Comparison of ENCODE assay signal across 1 fruit fly cellular context in the genomic region with DNA sequence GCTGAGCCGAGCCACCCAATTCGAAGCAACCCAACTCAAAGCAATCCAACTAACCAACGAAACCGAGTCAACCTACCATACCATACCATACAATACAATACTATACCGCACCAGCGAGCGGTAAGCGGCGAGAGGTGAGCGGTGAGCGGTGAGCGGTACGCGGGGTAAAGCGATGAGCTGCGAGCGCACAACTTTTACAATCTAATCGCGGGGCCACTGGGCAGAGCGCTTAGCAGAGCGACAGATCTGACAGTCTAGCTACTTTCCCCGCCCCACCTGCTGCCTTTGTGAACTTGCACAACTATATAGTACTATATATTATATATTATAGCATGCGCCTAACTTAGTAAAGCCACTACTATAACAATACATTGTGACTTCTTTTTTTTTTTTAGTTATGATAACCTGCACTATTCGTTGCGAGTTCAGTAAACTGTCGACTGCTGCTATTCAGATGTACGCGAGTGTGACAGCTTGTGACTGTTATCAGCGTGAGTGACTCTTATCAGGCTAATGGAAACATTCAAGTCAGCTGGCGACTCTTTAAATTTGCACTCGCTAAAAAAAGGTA.
TF ChIP-seq lines count a peak whose summit lies in the region.

No protein-coding gene starts in this region.

TF ChIP-seq in whole organism, embryonic, 481 proteins besides CTCF, POLR2A, EP300 and RAD21 (continued from another document):
- TF ChIP-seq CG17328 (GFP tag; IDR thresholded peaks at IDR 0.05; lab: Robert Waterston, UW) (peak; percentile 67), CG4360 (GFP tag; IDR thresholded peaks at IDR 0.05; lab: Robert Waterston, UW) (no peak), nerfin-1 (tag; optimal IDR thresholded peaks at IDR 0.05; lab: Kevin White, UChicago) (no peak), CG4730 (GFP tag; IDR thresholded peaks at IDR 0.05; lab: Robert Waterston, UW) (no peak), CG1647 (GFP tag; optimal IDR thresholded peaks at IDR 0.05; lab: Kevin White, UChicago) (no peak), CG7928 (GFP tag; optimal IDR thresholded peaks at IDR 0.05; lab: Kevin White, UChicago) (peak; percentile 23), Nf-YB (GFP tag; optimal IDR thresholded peaks at IDR 0.05; lab: Kevin White, UChicago) (no peak), CG6683 (GFP tag; optimal IDR thresholded peaks at IDR 0.05; lab: Kevin White, UChicago) (peak; percentile 24), lov (optimal IDR thresholded peaks at IDR 0.05; lab: Kevin White, UChicago) (no peak), lov (GFP tag; IDR thresholded peaks at IDR 0.05; lab: Robert Waterston, UW) (no peak), E2f2 (GFP tag; IDR thresholded peaks at IDR 0.05; lab: Robert Waterston, UW) (no peak), dati (GFP tag; IDR thresholded peaks at IDR 0.05; lab: Robert Waterston, UW) (no peak), Jarid2 (GFP tag; optimal IDR thresholded peaks at IDR 0.05; lab: Kevin White, UChicago) (no peak), salm (tag; optimal IDR thresholded peaks at IDR 0.05; lab: Kevin White, UChicago) (no peak), Dp (GFP tag; optimal IDR thresholded peaks at IDR 0.05; lab: Kevin White, UChicago) (no peak), zen (tag; optimal IDR thresholded peaks at IDR 0.05; lab: Kevin White, UChicago) (no peak), CG17186 (GFP tag; optimal IDR thresholded peaks at IDR 0.05; lab: Kevin White, UChicago) (no peak), Vsx1 (GFP tag; optimal IDR thresholded peaks at IDR 0.05; lab: Kevin White, UChicago) (peak; percentile 87), CG3847 (GFP tag; IDR thresholded peaks at IDR 0.05; lab: Robert Waterston, UW) (0 out of 2 replicates have a peak, but pooled peaks have one; percentile 16), wdn (GFP tag; IDR thresholded peaks at IDR 0.05; lab: Robert Waterston, UW) (no peak), ttk (GFP tag; IDR thresholded peaks at IDR 0.05; lab: Robert Waterston, UW) (no peak), HHEX (GFP tag; optimal IDR thresholded peaks at IDR 0.05; lab: Kevin White, UChicago) (no peak), CG5245 (GFP tag; optimal IDR thresholded peaks at IDR 0.05; lab: Kevin White, UChicago) (no peak), sens (GFP tag; lab: Kevin White, UChicago) (peak; percentile 50), cato (GFP tag; optimal IDR thresholded peaks at IDR 0.05; lab: Kevin White, UChicago; ENCODE audit: borderline replicate concordance) (no peak), scrt (GFP tag; optimal IDR thresholded peaks at IDR 0.05; lab: Kevin White, UChicago) (peak; percentile 40), Drgx (GFP tag; IDR thresholded peaks at IDR 0.05; lab: Robert Waterston, UW) (peak; percentile 47; the same call in 1 of the 2 replicates), tap (tag; optimal IDR thresholded peaks at IDR 0.05; lab: Kevin White, UChicago) (no peak), CoRest (tag; optimal IDR thresholded peaks at IDR 0.05; lab: Kevin White, UChicago) (peak; percentile 18), ewg (GFP tag; optimal IDR thresholded peaks at IDR 0.05; lab: Kevin White, UChicago) (no peak), sr (GFP tag; IDR thresholded peaks at IDR 0.05; lab: Robert Waterston, UW) (no peak), HmgD (GFP tag; optimal IDR thresholded peaks at IDR 0.05; lab: Kevin White, UChicago) (no peak), CG18011 (GFP tag; optimal IDR thresholded peaks at IDR 0.05; lab: Kevin White, UChicago) (no peak), CG17829 (tag; optimal IDR thresholded peaks at IDR 0.05; lab: Kevin White, UChicago) (no peak), Six4 (GFP tag; optimal IDR thresholded peaks at IDR 0.05; lab: Kevin White, UChicago) (peak; percentile 9), dimm (GFP tag; IDR thresholded peaks at IDR 0.05; lab: Robert Waterston, UW) (no peak), gfzf (GFP tag; optimal IDR thresholded peaks at IDR 0.05; lab: Kevin White, UChicago) (no peak), CG7839 (tag; optimal IDR thresholded peaks at IDR 0.05; lab: Kevin White, UChicago) (peak; percentile 51), CG9437 (GFP tag; optimal IDR thresholded peaks at IDR 0.05; lab: Kevin White, UChicago) (no peak), CG14050 (GFP tag; IDR thresholded peaks at IDR 0.05; lab: Robert Waterston, UW) (0 out of 3 replicates have a peak, but pooled peaks have one; percentile 9), Doc3 (GFP tag; IDR thresholded peaks at IDR 0.05; lab: Robert Waterston, UW; ENCODE audit: partially characterized antibody) (no peak), p53 (GFP tag; optimal IDR thresholded peaks at IDR 0.05; lab: Kevin White, UChicago) (no peak), H2.0 (GFP tag; IDR thresholded peaks at IDR 0.05; lab: Robert Waterston, UW) (no peak), CG7556 (GFP tag; optimal IDR thresholded peaks at IDR 0.05; lab: Kevin White, UChicago) (peak; percentile 44), E2f1 (GFP tag; IDR thresholded peaks at IDR 0.05; lab: Robert Waterston, UW) (0 out of 2 replicates have a peak, but pooled peaks have one; percentile 8), ash1 (GFP tag; optimal IDR thresholded peaks at IDR 0.05; lab: Kevin White, UChicago) (no peak), D19A (tag; optimal IDR thresholded peaks at IDR 0.05; lab: Kevin White, UChicago) (no peak), CG8924 (tag; optimal IDR thresholded peaks at IDR 0.05; lab: Kevin White, UChicago) (peak; percentile 12), CG7987 (GFP tag; optimal IDR thresholded peaks at IDR 0.05; lab: Kevin White, UChicago) (no peak), CG12155 (GFP tag; optimal IDR thresholded peaks at IDR 0.05; lab: Kevin White, UChicago) (peak; percentile 61), Fer1 (GFP tag; optimal IDR thresholded peaks at IDR 0.05; lab: Kevin White, UChicago) (peak; percentile 67), CG10543 (GFP tag; optimal IDR thresholded peaks at IDR 0.05; lab: Kevin White, UChicago) (peak; percentile 92), al (GFP tag; IDR thresholded peaks at IDR 0.05; lab: Robert Waterston, UW) (no peak), CG8388 (GFP tag; optimal IDR thresholded peaks at IDR 0.05; lab: Kevin White, UChicago) (no peak), YL-1 (GFP tag; optimal IDR thresholded peaks at IDR 0.05; lab: Kevin White, UChicago) (no peak), CG8478 (optimal IDR thresholded peaks at IDR 0.05; lab: Kevin White, UChicago) (no peak), CG1233 (GFP tag; optimal IDR thresholded peaks at IDR 0.05; lab: Kevin White, UChicago) (no peak), Fer2 (tag; optimal IDR thresholded peaks at IDR 0.05; lab: Kevin White, UChicago) (no peak), CG4617 (GFP tag; optimal IDR thresholded peaks at IDR 0.05; lab: Kevin White, UChicago; ENCODE audit: borderline replicate concordance) (no peak), CG4328 (GFP tag; optimal IDR thresholded peaks at IDR 0.05; lab: Kevin White, UChicago) (peak; percentile 3), Abd-B (GFP tag; optimal IDR thresholded peaks at IDR 0.05; lab: Kevin White, UChicago) (no peak), CG6689 (GFP tag; IDR thresholded peaks at IDR 0.05; lab: Robert Waterston, UW) (peak; percentile 48), chif (GFP tag; optimal IDR thresholded peaks at IDR 0.05; lab: Kevin White, UChicago) (no peak), exex (tag; optimal IDR thresholded peaks at IDR 0.05; lab: Kevin White, UChicago) (peak; percentile 71), Ptx1 (GFP tag; IDR thresholded peaks at IDR 0.05; lab: Robert Waterston, UW) (peak; percentile 56; the same call in 1 of the 2 replicates)
